Fruit fly (Drosophila melanogaster) whole organism, embryonic: ENCODE data around the gene ft.

Experiments
- ATbp ChIP-seq: fragments of 200-800 bp; sonication (Bioruptor generic); optimal IDR thresholded peaks from 2 replicates; lab custom pipeline; 2017; ENCODE audit warnings: missing biosample characterization, mild to moderate bottlenecking, missing genetic modification characterization, missing genetic modification reagents
- CG12391 ChIP-seq: fragments of 200-800 bp; sonication (Bioruptor generic); optimal IDR thresholded peaks from 3 replicates; lab custom pipeline; 2018; ENCODE audit warnings: missing biosample characterization, mild to moderate bottlenecking, missing genetic modification characterization, moderate library complexity
- CG15514 ChIP-seq: fragments of 200-800 bp; sonication (Bioruptor generic); optimal IDR thresholded peaks from 3 replicates; lab custom pipeline; 2017; ENCODE audit warnings: missing biosample characterization, missing genetic modification characterization, mild to moderate bottlenecking, moderate library complexity, missing genetic modification reagents
- CG18011 ChIP-seq: fragments of 200-800 bp; sonication (Bioruptor generic); optimal IDR thresholded peaks from 2 replicates; lab custom pipeline; 2017; ENCODE audit warnings: missing biosample characterization, missing genetic modification characterization, mild to moderate bottlenecking, moderate library complexity, missing genotype
- CG18476 ChIP-seq: fragments of 200-800 bp; sonication (Bioruptor generic); optimal IDR thresholded peaks from 2 replicates; lab custom pipeline; 2016; ENCODE audit warnings: missing biosample characterization, mild to moderate bottlenecking, missing genetic modification characterization
- CG2116 ChIP-seq: fragments of 200-800 bp; sonication (Bioruptor generic); optimal IDR thresholded peaks from 3 replicates; lab custom pipeline; 2018; ENCODE audit warnings: missing biosample characterization, mild to moderate bottlenecking, missing genetic modification characterization
- CG2120 ChIP-seq: fragments of 200-800 bp; sonication (Bioruptor generic); optimal IDR thresholded peaks from 3 replicates; lab custom pipeline; 2016; ENCODE audit warnings: missing biosample characterization, missing genetic modification characterization
- CG2202 ChIP-seq: fragments of 200-800 bp; sonication (Bioruptor generic); optimal IDR thresholded peaks from 2 replicates; lab custom pipeline; 2018; ENCODE audit warnings: missing biosample characterization, mild to moderate bottlenecking, missing genetic modification characterization
- CG2712 ChIP-seq: fragments of 200-800 bp; optimal IDR thresholded peaks from 3 replicates; lab custom pipeline; 2019; ENCODE audit warnings: missing biosample characterization, mild to moderate bottlenecking, missing genetic modification characterization, moderate library complexity
- CG30431 ChIP-seq: fragments of 200-800 bp; sonication (Bioruptor generic); optimal IDR thresholded peaks from 2 replicates; lab custom pipeline; 2017; ENCODE audit warnings: missing biosample characterization, missing genetic modification characterization
- CG3281 ChIP-seq: fragments of 200-800 bp; sonication (Bioruptor generic); optimal IDR thresholded peaks from 3 replicates; lab custom pipeline; 2017; ENCODE audit warnings: missing biosample characterization, mild to moderate bottlenecking, missing genetic modification characterization
- CG3407 ChIP-seq: fragments of 200-800 bp; sonication (Bioruptor generic); optimal IDR thresholded peaks from 2 replicates; lab custom pipeline; 2018; ENCODE audit warnings: missing biosample characterization, mild to moderate bottlenecking, missing genetic modification characterization
- CG34376 ChIP-seq: fragments of 200-800 bp; sonication (Bioruptor generic); optimal IDR thresholded peaks from 2 replicates; lab custom pipeline; 2018; ENCODE audit warnings: missing biosample characterization, mild to moderate bottlenecking, missing genetic modification characterization
- CG4424 ChIP-seq: fragments of 200-800 bp; sonication (Bioruptor generic); optimal IDR thresholded peaks from 3 replicates; lab custom pipeline; 2016; ENCODE audit warnings: missing biosample characterization, missing genetic modification characterization
- CG6654 ChIP-seq: fragments of 200-800 bp; sonication (Bioruptor generic); optimal IDR thresholded peaks from 2 replicates; lab custom pipeline; 2017; ENCODE audit warnings: missing biosample characterization, mild to moderate bottlenecking, missing genetic modification characterization
- CG7928 ChIP-seq: fragments of 200-800 bp; sonication (Bioruptor generic); optimal IDR thresholded peaks from 2 replicates; lab custom pipeline; 2017; ENCODE audit warnings: missing biosample characterization, mild to moderate bottlenecking, missing genetic modification characterization
- CG9437 ChIP-seq: fragments of 200-800 bp; sonication (Bioruptor generic); optimal IDR thresholded peaks from 2 replicates; lab custom pipeline; 2018; ENCODE audit warnings: missing biosample characterization, mild to moderate bottlenecking, missing genetic modification characterization
- Drgx ChIP-seq: fragments of 200-800 bp; sonication (Bioruptor generic); IDR thresholded peaks from 2 replicates; pipeline ENCODE4 v1.3.6; 2022; ENCODE audit warnings: missing biosample characterization, missing genetic modification characterization
- Eip74EF ChIP-seq, 2 experiments: fragments of 200-800 bp in 1 of 2; fragments of >200 bp in 1 of 2; sonication (Bioruptor generic) in 1 of 2; optimal IDR thresholded peaks; 2 replicates each; lab custom pipeline; 2017 to 2019; ENCODE audit warnings: missing biosample characterization in 2 of 2, missing genetic modification characterization in 2 of 2, mild to moderate bottlenecking in 1 of 2, moderate library complexity in 1 of 2
- H15 ChIP-seq: fragments of 200-800 bp; sonication (Bioruptor generic); IDR thresholded peaks from 3 replicates; pipeline ENCODE4 v1.3.6; 2022; ENCODE audit warnings: missing biosample characterization, missing genetic modification characterization
- HLH4C ChIP-seq: fragments of 200-800 bp; sonication (Bioruptor generic); IDR thresholded peaks from 3 replicates; pipeline ENCODE4 v1.3.6; 2022; ENCODE audit warnings: missing biosample characterization, missing genetic modification characterization; ENCODE audit not compliant: partially characterized antibody
- Hand ChIP-seq: fragments of 200-800 bp; sonication (Bioruptor generic); optimal IDR thresholded peaks from 2 replicates; lab custom pipeline; 2017; ENCODE audit warnings: mild to moderate bottlenecking, missing biosample characterization, missing genetic modification reagents, missing genetic modification characterization
- Optix ChIP-seq: fragments of 200-800 bp; sonication (Bioruptor generic); IDR thresholded peaks from 3 replicates; pipeline ENCODE4 v1.3.6; 2022; ENCODE audit warnings: missing biosample characterization, missing genetic modification characterization
- Scr ChIP-seq: fragments of 200-800 bp; sonication (Bioruptor generic); IDR thresholded peaks from 2 replicates; pipeline ENCODE4 v1.3.6; 2022; ENCODE audit warnings: missing biosample characterization, missing genetic modification characterization; ENCODE audit not compliant: partially characterized antibody
- ab ChIP-seq: fragments of 200-800 bp; sonication (Bioruptor generic); optimal IDR thresholded peaks from 2 replicates; lab custom pipeline; 2016; ENCODE audit warnings: missing biosample characterization, missing genetic modification characterization
- abd-A ChIP-seq: fragments of 200-800 bp; sonication (Bioruptor generic); optimal IDR thresholded peaks from 3 replicates; lab custom pipeline; 2019; ENCODE audit warnings: missing biosample characterization, mild to moderate bottlenecking, missing genetic modification characterization, moderate library complexity
- az2 ChIP-seq: fragments of 200-800 bp; sonication (Bioruptor generic); optimal IDR thresholded peaks from 3 replicates; lab custom pipeline; 2016; ENCODE audit warnings: missing biosample characterization, missing genetic modification characterization
- bowl ChIP-seq: fragments of 200-800 bp; sonication (Bioruptor generic); IDR thresholded peaks from 2 replicates; pipeline ENCODE4 v1.3.6; 2022; ENCODE audit warnings: missing biosample characterization, missing genetic modification characterization
- fd96Cb ChIP-seq: fragments of 200-800 bp; sonication (Bioruptor generic); optimal IDR thresholded peaks from 2 replicates; lab custom pipeline; 2018; ENCODE audit warnings: missing biosample characterization, mild to moderate bottlenecking, missing genetic modification characterization, moderate library complexity
- gsb-n ChIP-seq: fragments of 200-800 bp; sonication (Bioruptor generic); optimal IDR thresholded peaks from 3 replicates; lab custom pipeline; 2018; ENCODE audit warnings: missing biosample characterization, mild to moderate bottlenecking, missing genetic modification characterization
- hth ChIP-seq: fragments of >200 bp; optimal IDR thresholded peaks from 2 replicates; lab custom pipeline; 2017; ENCODE audit warnings: inconsistent platforms
- klu ChIP-seq: fragments of 200-800 bp; sonication (Bioruptor generic); IDR thresholded peaks from 2 replicates; pipeline ENCODE4 v1.3.6; 2022; ENCODE audit warnings: missing biosample characterization, missing genetic modification characterization
- lab ChIP-seq: fragments of 200-800 bp; sonication (Bioruptor generic); optimal IDR thresholded peaks from 3 replicates; lab custom pipeline; 2017; ENCODE audit warnings: missing biosample characterization, missing genetic modification characterization, mild to moderate bottlenecking, moderate library complexity, missing genetic modification reagents
- lilli ChIP-seq: fragments of 200-800 bp; sonication (Bioruptor generic); optimal IDR thresholded peaks from 3 replicates; lab custom pipeline; 2016; ENCODE audit warnings: missing biosample characterization, missing genetic modification characterization
- mld ChIP-seq: fragments of 200-800 bp; sonication (Bioruptor generic); IDR thresholded peaks from 3 replicates; pipeline ENCODE4 v1.3.6; 2022; ENCODE audit warnings: missing biosample characterization, missing genetic modification characterization; ENCODE audit not compliant: partially characterized antibody
- nom ChIP-seq: fragments of 200-800 bp; sonication (Bioruptor generic); optimal IDR thresholded peaks from 2 replicates; lab custom pipeline; 2017; ENCODE audit warnings: missing biosample characterization, missing genetic modification characterization, mild to moderate bottlenecking, moderate library complexity, missing genetic modification reagents
- oc ChIP-seq: fragments of 200-800 bp; sonication (Bioruptor generic); optimal IDR thresholded peaks from 2 replicates; lab custom pipeline; 2018; ENCODE audit warnings: missing biosample characterization, mild to moderate bottlenecking, missing genetic modification characterization, moderate library complexity
- pan ChIP-seq, 4 experiments: fragments of >200 bp in 3 of 4; fragments of 200-800 bp in 1 of 4; sonication (Bioruptor generic) in 1 of 4; optimal IDR thresholded peaks in 3 of 4; IDR thresholded peaks in 1 of 4; 2 replicates each; pipeline versions ENCODE4 v1.3.6 to Lab custom; 2017 to 2022; ENCODE audit warnings: missing biosample characterization in 2 of 4, missing genetic modification characterization in 2 of 4, mixed read lengths in 1 of 4
- prd ChIP-seq, 3 experiments: fragments of >200 bp in 2 of 3; fragments of 200-800 bp in 1 of 3; sonication (Bioruptor generic) in 1 of 3; optimal IDR thresholded peaks in 2 of 3; IDR thresholded peaks in 1 of 3; 2 replicates in 2 of 3; 3 replicates in 1 of 3; pipeline versions ENCODE4 v1.3.6 to Lab custom; 2017 to 2022; ENCODE audit warnings: missing biosample characterization in 1 of 3, missing genetic modification characterization in 1 of 3
- rib ChIP-seq: fragments of 200-800 bp; sonication (Bioruptor generic); IDR thresholded peaks from 2 replicates; pipeline ENCODE4 v1.3.6; 2022; ENCODE audit warnings: missing biosample characterization, missing genetic modification characterization
- salm ChIP-seq: fragments of 200-800 bp; sonication (Bioruptor generic); optimal IDR thresholded peaks from 2 replicates; lab custom pipeline; 2018; ENCODE audit warnings: missing biosample characterization, mild to moderate bottlenecking, missing genetic modification characterization
- sc ChIP-seq, 3 experiments: fragments of >200 bp in 2 of 3; fragments of 200-800 bp in 1 of 3; sonication (Bioruptor generic) in 1 of 3; optimal IDR thresholded peaks; 2 replicates in 2 of 3; 3 replicates in 1 of 3; lab custom pipeline; 2017; ENCODE audit warnings: mild to moderate bottlenecking in 1 of 3, missing biosample characterization in 1 of 3, missing genetic modification characterization in 1 of 3, missing genetic modification reagents in 1 of 3
- sens ChIP-seq: fragments of 200-800 bp; sonication (Bioruptor generic); peaks from one replicate; lab custom pipeline; 2016; ENCODE audit warnings: missing biosample characterization, missing genetic modification characterization
- sim ChIP-seq: fragments of 200-800 bp; sonication (Bioruptor generic); IDR thresholded peaks from 2 replicates; pipeline ENCODE4 v1.3.6; 2022; ENCODE audit warnings: missing biosample characterization, missing genetic modification characterization
- sima ChIP-seq: fragments of 200-800 bp; sonication (Bioruptor generic); optimal IDR thresholded peaks from 2 replicates; lab custom pipeline; 2016; ENCODE audit warnings: missing biosample characterization, missing genetic modification characterization
- tgo ChIP-seq: fragments of 200-800 bp; sonication (Bioruptor generic); IDR thresholded peaks from 3 replicates; pipeline ENCODE4 v1.3.6; 2022; ENCODE audit warnings: missing biosample characterization, missing genetic modification characterization
- tin ChIP-seq: fragments of 200-800 bp; sonication (Bioruptor generic); optimal IDR thresholded peaks from 3 replicates; lab custom pipeline; 2016; ENCODE audit warnings: missing biosample characterization, missing genetic modification characterization
- tll ChIP-seq, 2 experiments: fragments of 200-800 bp in 1 of 2; fragments of >200 bp in 1 of 2; sonication (Bioruptor generic) in 1 of 2; optimal IDR thresholded peaks; 2 replicates each; lab custom pipeline; 2017 to 2019; ENCODE audit warnings: missing biosample characterization in 2 of 2, missing genetic modification characterization in 2 of 2, mild to moderate bottlenecking in 1 of 2, moderate library complexity in 1 of 2

The ft gene

DNA sequence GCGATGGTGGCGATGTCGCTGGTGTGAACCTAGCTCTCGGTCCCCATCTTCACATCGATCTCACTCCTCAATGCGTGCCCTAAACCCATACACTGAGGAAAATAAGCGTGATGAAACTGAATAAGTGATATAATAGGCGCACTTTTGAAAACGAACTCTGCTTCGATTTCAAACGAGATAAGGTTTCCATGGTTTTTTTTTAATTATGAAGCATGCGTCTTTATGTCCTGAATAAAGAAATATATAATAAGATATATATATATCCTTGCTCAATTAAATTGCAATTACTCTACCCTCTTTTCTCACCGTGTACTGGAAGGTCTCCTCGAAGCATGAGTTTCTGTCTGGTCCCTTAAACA, 1.3 kb upstream of the ft start (continued):
- no peak for TF ChIP-seq CG34376 (GFP tag; lab: Kevin White, UChicago)
- peak; percentile 60 for TF ChIP-seq lab
- TF ChIP-seq CG6654 (GFP tag; lab: Kevin White, UChicago) = peak; percentile 17
- TF ChIP-seq Optix (GFP tag; lab: Robert Waterston, UW) = 0 out of 3 replicates have a peak, but pooled peaks have one; percentile 5
- TF ChIP-seq az2 = peak; percentile 63
- peak; percentile 11 for TF ChIP-seq CG15514 (GFP tag; lab: Kevin White, UChicago)
- TF ChIP-seq Drgx (GFP tag; lab: Robert Waterston, UW) = peak; percentile 46; the same call in 1 of the 2 replicates
- TF ChIP-seq gsb-n = peak; percentile 61
- peak; percentile 46 for TF ChIP-seq ATbp
- TF ChIP-seq CG3407 = peak; percentile 58
- no peak for TF ChIP-seq HLH4C (GFP tag; lab: Robert Waterston, UW)
- TF ChIP-seq Hand (GFP tag; lab: Kevin White, UChicago) = no peak
- TF ChIP-seq CG12391 (tag; lab: Kevin White, UChicago) = peak; percentile 78
- no peak for TF ChIP-seq prd (optimal IDR thresholded peaks at IDR 0.05; lab: Kevin White, UChicago)
- TF ChIP-seq prd (GFP tag; IDR thresholded peaks at IDR 0.05; lab: Robert Waterston, UW) = peak; percentile 76
- peak; percentile 62 for TF ChIP-seq CG30431
- TF ChIP-seq CG3281 (GFP tag; lab: Kevin White, UChicago) = peak; percentile 63
- TF ChIP-seq nom (GFP tag; lab: Kevin White, UChicago) = peak; percentile 85
- no peak for TF ChIP-seq ab (GFP tag; lab: Kevin White, UChicago)
- 0 out of 3 replicates have a peak, but pooled peaks have one; percentile 6 for TF ChIP-seq H15 (GFP tag; lab: Robert Waterston, UW)
- TF ChIP-seq mld = no peak
- TF ChIP-seq bowl (GFP tag; lab: Robert Waterston, UW) = no peak
- no peak for TF ChIP-seq salm (tag; lab: Kevin White, UChicago)
- peak; percentile 47 for TF ChIP-seq CG18476 (GFP tag; lab: Kevin White, UChicago)
- TF ChIP-seq CG2712 (tag; lab: Kevin White, UChicago) = peak; percentile 91
- TF ChIP-seq tin = peak; percentile 54
- no peak for TF ChIP-seq rib (GFP tag; lab: Robert Waterston, UW)
- TF ChIP-seq CG2116 = peak; percentile 11
- no peak for TF ChIP-seq sc (optimal IDR thresholded peaks at IDR 0.05; lab: Kevin White, UChicago)
- peak; percentile 69 for TF ChIP-seq sc (GFP tag; optimal IDR thresholded peaks at IDR 0.05; lab: Kevin White, UChicago)
- TF ChIP-seq CG18011 = peak; percentile 1
- TF ChIP-seq CG9437 = peak; percentile 33
- TF ChIP-seq abd-A = no peak
- peak; percentile 64 for TF ChIP-seq CG2120 (GFP tag; lab: Kevin White, UChicago)
- TF ChIP-seq tll (GFP tag; optimal IDR thresholded peaks at IDR 0.05; lab: Kevin White, UChicago) = no peak
- TF ChIP-seq pan (optimal IDR thresholded peaks at IDR 0.05; lab: Kevin White, UChicago) = no peak
- TF ChIP-seq pan (GFP tag; optimal IDR thresholded peaks at IDR 0.05 in 1 of 2, IDR thresholded peaks at IDR 0.05 in 1 of 2) = peak in 1 of 2 experiments; percentile 43
- TF ChIP-seq sima = no peak
- peak; percentile 28 for TF ChIP-seq oc (tag; lab: Kevin White, UChicago)
- TF ChIP-seq tgo (GFP tag; lab: Robert Waterston, UW) = peak; percentile 43; the same call in 1 of the 3 replicates
- peak in 1 of 2 experiments; percentile 6 for TF ChIP-seq Eip74EF (GFP tag; optimal IDR thresholded peaks at IDR 0.05; lab: Kevin White, UChicago)
- TF ChIP-seq hth (lab: Kevin White, UChicago) = no peak
- peak; percentile 60 for TF ChIP-seq lilli (GFP tag; lab: Kevin White, UChicago)
- no peak for TF ChIP-seq Scr (GFP tag; lab: Robert Waterston, UW)
- TF ChIP-seq CG2202 = peak; percentile 69
- peak; percentile 18; the same call in 1 of the 2 replicates for TF ChIP-seq sim
- peak; percentile 68 for TF ChIP-seq CG4424
- TF ChIP-seq sens (GFP tag; lab: Kevin White, UChicago) = peak; percentile 68
- no peak for TF ChIP-seq CG7928 (GFP tag; lab: Kevin White, UChicago)
- peak; percentile 47 for TF ChIP-seq fd96Cb (tag; lab: Kevin White, UChicago)
- TF ChIP-seq klu (GFP tag; lab: Robert Waterston, UW) = peak; percentile 43; the same call in 1 of the 2 replicates
